Fruit fly (Drosophila melanogaster): ENCODE data around the gene if.

DNA sequence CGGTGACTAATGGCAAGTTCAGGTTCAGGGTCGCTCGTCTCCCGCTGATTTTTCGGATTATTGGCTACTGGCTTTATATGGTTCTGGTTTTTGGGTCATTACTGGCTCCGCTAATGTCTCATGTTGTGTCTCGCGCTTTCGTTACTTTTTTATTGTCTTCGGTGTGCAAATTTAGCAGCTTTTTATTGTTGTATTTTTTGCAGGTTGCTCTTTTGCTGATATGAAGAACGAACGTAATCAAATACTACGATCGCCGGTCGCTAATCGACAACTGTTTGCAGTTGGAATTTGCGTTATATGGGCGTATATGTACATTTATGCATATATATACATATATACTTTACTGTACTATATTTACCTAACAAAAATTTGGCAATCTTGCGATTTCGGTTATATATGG is 58.7 kb downstream of the if start:
- TF ChIP-seq CG8478 (optimal IDR thresholded peaks at IDR 0.05) (no peak), CTCF (optimal IDR thresholded peaks at IDR 0.05) (no peak)

Data from S2 (cell line).